Fruit fly (Drosophila melanogaster): ENCODE measurements around the gene Cox11.
A peak's percentile ranks its signal among the peaks of the same experiment; 100 is the strongest.

Cox11 gene

dm6 chr2L:5505130-5505529, 21.6 kb upstream of the Cox11 start:
- TF ChIP-seq CG10631 (GFP tag; optimal IDR thresholded peaks at IDR 0.05) (peak; percentile 35), Eip75B (GFP tag; optimal IDR thresholded peaks at IDR 0.05) (no peak), OdsH (GFP tag; optimal IDR thresholded peaks at IDR 0.05) (peak; percentile 33), vri (GFP tag; optimal IDR thresholded peaks at IDR 0.05) (peak; percentile 34), CG10669 (GFP tag; optimal IDR thresholded peaks at IDR 0.05) (no peak), svp (GFP tag) (peak; percentile 59), Ets96B (tag; optimal IDR thresholded peaks at IDR 0.05) (no peak), Gug (GFP tag; IDR thresholded peaks at IDR 0.05) (no peak), CG6854 (GFP tag; optimal IDR thresholded peaks at IDR 0.05) (no peak), Lpt (GFP tag; optimal IDR thresholded peaks at IDR 0.05) (no peak), CG4318 (GFP tag; optimal IDR thresholded peaks at IDR 0.05) (no peak), Smox (GFP tag; optimal IDR thresholded peaks at IDR 0.05) (peak; percentile 3), Sox14 (GFP tag; optimal IDR thresholded peaks at IDR 0.05) (no peak), Hr39 (GFP tag; optimal IDR thresholded peaks at IDR 0.05) (no peak), fkh (GFP tag; optimal IDR thresholded peaks at IDR 0.05) (no peak), CG32006 (GFP tag; optimal IDR thresholded peaks at IDR 0.05) (no peak), ss (GFP tag; optimal IDR thresholded peaks at IDR 0.05) (no peak), CG6276 (GFP tag; optimal IDR thresholded peaks at IDR 0.05) (no peak), Met (GFP tag; optimal IDR thresholded peaks at IDR 0.05) (peak; percentile 41), Hr4 (GFP tag; optimal IDR thresholded peaks at IDR 0.05) (no peak), topi (GFP tag; optimal IDR thresholded peaks at IDR 0.05) (peak; percentile 17), dsx (GFP tag; optimal IDR thresholded peaks at IDR 0.05; ENCODE audit: poor library complexity, severe bottlenecking) (no peak), achi (GFP tag; optimal IDR thresholded peaks at IDR 0.05) (no peak), net (GFP tag; optimal IDR thresholded peaks at IDR 0.05) (no peak), CG6792 (GFP tag; optimal IDR thresholded peaks at IDR 0.05) (no peak), CG34406 (GFP tag; optimal IDR thresholded peaks at IDR 0.05) (no peak), Ets21C (GFP tag; optimal IDR thresholded peaks at IDR 0.05) (no peak), acj6 (GFP tag; optimal IDR thresholded peaks at IDR 0.05) (no peak), CG8319 (GFP tag; optimal IDR thresholded peaks at IDR 0.05) (no peak), CG7368 (GFP tag; optimal IDR thresholded peaks at IDR 0.05) (no peak), Eip93F (GFP tag; optimal IDR thresholded peaks at IDR 0.05) (no peak), CG9139 (GFP tag; optimal IDR thresholded peaks at IDR 0.05) (no peak), CG6163 (GFP tag; IDR thresholded peaks at IDR 0.05) (no peak), fd59A (GFP tag; optimal IDR thresholded peaks at IDR 0.05) (no peak), CG3032 (tag; optimal IDR thresholded peaks at IDR 0.05) (no peak), lz (GFP tag; optimal IDR thresholded peaks at IDR 0.05) (peak; percentile 21), Hr38 (GFP tag; optimal IDR thresholded peaks at IDR 0.05) (no peak), Eip78C (GFP tag) (peak; percentile 51), spab (GFP tag; optimal IDR thresholded peaks at IDR 0.05) (no peak), CG31627 (GFP tag; optimal IDR thresholded peaks at IDR 0.05) (peak; percentile 23), CG8632 (GFP tag; optimal IDR thresholded peaks at IDR 0.05) (no peak), fd85E (GFP tag; optimal IDR thresholded peaks at IDR 0.05) (no peak), Sox15 (GFP tag; optimal IDR thresholded peaks at IDR 0.05) (no peak), CG11294 (GFP tag; IDR thresholded peaks at IDR 0.05) (no peak), Blimp-1 (GFP tag; optimal IDR thresholded peaks at IDR 0.05) (no peak), pdm3 (GFP tag; optimal IDR thresholded peaks at IDR 0.05) (peak; percentile 24), CG8119 (GFP tag; IDR thresholded peaks at IDR 0.05) (no peak), dac (GFP tag; optimal IDR thresholded peaks at IDR 0.05) (no peak), CG11902 (GFP tag; optimal IDR thresholded peaks at IDR 0.05) (no peak), CG11762 (GFP tag; optimal IDR thresholded peaks at IDR 0.05; ENCODE audit: insufficient read depth) (no peak), salr (GFP tag; optimal IDR thresholded peaks at IDR 0.05) (no peak), CG1621 (tag; optimal IDR thresholded peaks at IDR 0.05) (no peak), Sox102F (GFP tag; optimal IDR thresholded peaks at IDR 0.05) (peak; percentile 44), eg (GFP tag; IDR thresholded peaks at IDR 0.05) (no peak)
